Fruit fly (Drosophila melanogaster) Kc167 (cell line): ENCODE data around the gene tfc.

ENCODE experiments used
- Myc ChIP-seq: fragments of >200 bp; optimal IDR thresholded peaks from 2 replicates; lab custom pipeline; 2017; ENCODE audit warnings: missing external identifiers
- psq ChIP-seq: fragments of >200 bp; optimal IDR thresholded peaks from 2 replicates; lab custom pipeline; 2017; ENCODE audit warnings: missing external identifiers
- ttk ChIP-seq: sonication (Bioruptor generic); optimal IDR thresholded peaks from 2 replicates; lab custom pipeline; 2017; ENCODE audit warnings: missing external identifiers

DNA sequence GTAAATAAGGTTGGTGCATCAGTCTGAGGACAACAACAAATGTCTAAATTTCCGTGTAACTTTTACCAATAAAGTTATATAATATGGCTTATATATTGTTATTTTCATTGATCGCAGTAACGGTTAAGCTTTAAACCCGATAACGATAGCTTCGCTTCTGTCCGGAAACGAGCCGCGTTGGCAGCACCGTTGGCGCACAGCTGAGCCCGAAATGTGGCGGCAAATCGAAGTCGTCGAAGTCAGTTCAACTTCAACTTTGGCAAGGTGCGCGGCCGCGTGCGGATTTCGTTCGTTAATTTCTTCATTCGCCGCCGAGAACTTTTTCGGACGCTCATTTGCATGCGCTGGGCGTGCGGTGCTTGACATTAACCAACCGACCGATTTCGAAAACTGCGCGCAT is 62.0 kb downstream of the tfc start, which contains the start of gene Myo61F:
- TF ChIP-seq psq (lab: Kevin White, UChicago) (no peak), ttk (no peak), Myc (no peak)
